Fruit fly (Drosophila melanogaster): ENCODE results near the gene Zaf1.

DNA sequence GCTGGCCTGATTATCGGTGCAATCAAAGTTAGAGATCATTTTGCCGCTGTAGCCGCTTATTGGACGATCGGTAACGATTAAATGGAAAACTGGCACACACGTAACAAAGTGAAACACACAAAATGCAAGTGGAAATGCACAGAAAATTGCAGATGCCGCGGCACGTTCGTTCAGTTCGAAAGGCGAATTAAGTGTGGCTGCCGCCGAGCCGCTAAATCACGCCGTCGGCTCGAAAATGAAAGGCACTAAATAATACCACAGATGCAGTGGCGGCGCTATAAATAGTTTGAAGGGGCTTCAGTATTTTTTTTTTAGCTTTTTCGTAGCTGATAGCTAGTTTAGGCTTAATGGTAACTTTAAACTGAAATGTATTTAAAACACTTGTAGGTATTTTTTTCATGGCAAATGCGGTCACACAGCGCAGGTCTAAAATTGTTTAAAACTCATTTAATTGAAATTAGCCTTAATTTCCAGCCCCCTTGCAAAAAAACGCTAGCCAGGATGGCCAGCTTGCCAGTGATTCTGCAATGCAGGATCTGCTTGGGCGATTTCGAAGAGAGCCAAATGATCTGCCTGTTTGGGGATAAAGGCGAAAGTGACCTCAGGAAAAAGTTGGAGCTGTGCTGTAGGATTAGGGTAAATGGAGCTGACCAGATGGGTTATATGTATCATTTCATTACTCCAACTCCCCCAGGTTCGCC, 5.6 kb downstream of the Zaf1 start, which contains the start of the genes Jupiter and CG14710:
- TF ChIP-seq psq (optimal IDR thresholded peaks at IDR 0.05) (no peak), pan (optimal IDR thresholded peaks at IDR 0.05) (no peak)
